Fruit fly (Drosophila melanogaster): ENCODE data around the gene Edc3.

Gene Edc3

dm6 chr3L:17566335-17567242 lies 36.9 kb upstream of the Edc3 start (continued):
- TF ChIP-seq Bdp1 (GFP tag; optimal IDR thresholded peaks at IDR 0.05) (no peak), Usf (GFP tag; optimal IDR thresholded peaks at IDR 0.05) (no peak), Fer1 (GFP tag; optimal IDR thresholded peaks at IDR 0.05) (peak; percentile 74), crc (GFP tag; optimal IDR thresholded peaks at IDR 0.05) (no peak), maf-S (GFP tag; optimal IDR thresholded peaks at IDR 0.05) (no peak), CG33557 (GFP tag; optimal IDR thresholded peaks at IDR 0.05) (no peak), dpn (GFP tag; optimal IDR thresholded peaks at IDR 0.05) (peak; percentile 28 to 68), jigr1 (GFP tag; IDR thresholded peaks at IDR 0.05) (peak; percentile 51; the same call in 1 of the 3 replicates), stc (GFP tag; IDR thresholded peaks at IDR 0.05) (peak; percentile 72), nau (GFP tag; optimal IDR thresholded peaks at IDR 0.05) (peak; percentile 74), CG10147 (GFP tag; optimal IDR thresholded peaks at IDR 0.05) (peak; percentile 38), Tbp (GFP tag; optimal IDR thresholded peaks at IDR 0.05) (no peak), sob (GFP tag; IDR thresholded peaks at IDR 0.05) (0 out of 2 replicates have a peak, but pooled peaks have one; percentile 37), CG34224 (GFP tag; IDR thresholded peaks at IDR 0.05; ENCODE audit: partially characterized antibody) (no peak), HLH3B (GFP tag; IDR thresholded peaks at IDR 0.05) (peak; percentile 85), CG12219 (GFP tag; optimal IDR thresholded peaks at IDR 0.05) (peak; percentile 79), C15 (GFP tag; IDR thresholded peaks at IDR 0.05) (no peak), sna (GFP tag; IDR thresholded peaks at IDR 0.05; ENCODE audit: partially characterized antibody) (no peak), CG17385 (GFP tag; optimal IDR thresholded peaks at IDR 0.05) (peak; percentile 76), CG14667 (GFP tag; IDR thresholded peaks at IDR 0.05) (peak; percentile 51; the same call in 1 of the 2 replicates), CG13296 (GFP tag; optimal IDR thresholded peaks at IDR 0.05) (peak; percentile 62), fd102C (GFP tag; optimal IDR thresholded peaks at IDR 0.05) (no peak), Fer3 (tag; optimal IDR thresholded peaks at IDR 0.05) (peak; percentile 42), Dll (GFP tag; IDR thresholded peaks at IDR 0.05; ENCODE audit: partially characterized antibody) (0 out of 4 replicates have a peak, but pooled peaks have one; percentile 18), Six4 (GFP tag; optimal IDR thresholded peaks at IDR 0.05) (peak; percentile 65), mirr (GFP tag; optimal IDR thresholded peaks at IDR 0.05) (no peak), D19A (tag; optimal IDR thresholded peaks at IDR 0.05) (peak; percentile 80), pita (GFP tag; optimal IDR thresholded peaks at IDR 0.05) (no peak), CG4282 (GFP tag; optimal IDR thresholded peaks at IDR 0.05) (no peak), Myb (GFP tag; optimal IDR thresholded peaks at IDR 0.05) (no peak), CG34422 (GFP tag; IDR thresholded peaks at IDR 0.05) (peak; percentile 80), NC2α (GFP tag; optimal IDR thresholded peaks at IDR 0.05) (no peak), Dbx (GFP tag; IDR thresholded peaks at IDR 0.05) (no peak), sens (GFP tag) (peak; percentile 93), CG4328 (GFP tag; optimal IDR thresholded peaks at IDR 0.05) (peak; percentile 51), HmgZ (tag; optimal IDR thresholded peaks at IDR 0.05) (peak; percentile 37), Optix (GFP tag; IDR thresholded peaks at IDR 0.05) (0 out of 3 replicates have a peak, but pooled peaks have one; percentile 63), B-H1 (GFP tag; IDR thresholded peaks at IDR 0.05) (peak; percentile 51), Rx (GFP tag; IDR thresholded peaks at IDR 0.05) (peak; percentile 73), Hr3 (GFP tag; optimal IDR thresholded peaks at IDR 0.05) (peak; percentile 80), Nf-YA (GFP tag; IDR thresholded peaks at IDR 0.05) (peak; percentile 70), Taf1 (GFP tag; IDR thresholded peaks at IDR 0.05) (no peak), ab (GFP tag; optimal IDR thresholded peaks at IDR 0.05) (no peak), chif (GFP tag; optimal IDR thresholded peaks at IDR 0.05) (peak in 1 of 2 experiments; percentile 33), az2 (GFP tag; optimal IDR thresholded peaks at IDR 0.05) (peak; percentile 74), CG42726 (GFP tag; IDR thresholded peaks at IDR 0.05; ENCODE audit: partially characterized antibody) (no peak), Blimp-1 (GFP tag; optimal IDR thresholded peaks at IDR 0.05) (peak; percentile 90), Hand (GFP tag; optimal IDR thresholded peaks at IDR 0.05) (no peak), HLH54F (GFP tag; optimal IDR thresholded peaks at IDR 0.05) (no peak)
